Fruit fly (Drosophila melanogaster) S2 (cell line): ENCODE measurements around the gene NT1.

Experiments
- CG8478 ChIP-seq: fragments of >200 bp; optimal IDR thresholded peaks from 2 replicates; lab custom pipeline; 2018
- CTCF ChIP-seq, 2 experiments: fragments of >200 bp; optimal IDR thresholded peaks; 2 replicates each; lab custom pipeline; 2018

The NT1 gene

DNA sequence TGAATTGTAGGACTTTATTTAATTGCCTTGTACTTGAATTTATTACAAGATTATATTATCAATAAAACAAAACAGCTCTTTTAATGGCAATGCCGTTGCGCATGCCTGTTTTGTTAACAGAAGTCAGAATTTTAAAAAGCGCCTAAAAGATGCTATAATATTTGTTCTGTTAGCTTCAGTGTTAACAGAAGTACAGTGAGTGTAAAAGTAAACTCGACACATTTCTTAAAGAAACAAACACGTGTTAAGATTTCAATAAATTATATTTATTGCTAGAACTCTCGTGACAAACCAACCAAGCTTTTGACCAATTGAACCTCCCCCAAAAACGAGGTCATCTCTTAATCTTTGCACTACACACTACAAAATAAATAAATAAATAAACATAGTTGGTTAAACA lies 6.8 kb downstream of the NT1 start:
- TF ChIP-seq CG8478 (no peak), CTCF (optimal IDR thresholded peaks at IDR 0.05; lab: Kevin White, UChicago) (no peak)

DNA sequence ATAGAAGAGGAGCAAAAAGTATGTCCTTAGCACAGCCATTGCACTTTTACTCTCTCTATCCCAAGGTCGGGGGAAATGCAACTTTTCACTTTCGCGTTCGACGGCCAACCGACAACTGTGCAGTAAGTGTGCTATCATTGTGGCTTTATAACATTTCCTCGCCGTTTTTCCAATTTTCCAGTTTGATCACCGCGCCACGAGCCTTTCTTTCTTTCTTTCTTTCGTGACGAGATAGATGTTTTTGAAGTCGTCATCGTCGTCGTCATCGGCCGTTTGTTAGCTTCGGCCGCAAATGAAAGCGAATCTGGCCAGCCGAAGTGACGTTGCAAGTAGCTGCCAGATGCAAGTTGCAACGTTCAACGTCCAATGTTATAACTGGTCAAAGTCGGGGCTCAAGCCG lies 7.8 kb downstream of the NT1 start, which contains the start of gene CG13720:
TSS of gene CG13720 (minus strand) at position 101 of the 400 bp plus-strand sequence.
- TF ChIP-seq CTCF (optimal IDR thresholded peaks at IDR 0.05; lab: Kevin White, UChicago) (no peak), CG8478 (no peak)

DNA sequence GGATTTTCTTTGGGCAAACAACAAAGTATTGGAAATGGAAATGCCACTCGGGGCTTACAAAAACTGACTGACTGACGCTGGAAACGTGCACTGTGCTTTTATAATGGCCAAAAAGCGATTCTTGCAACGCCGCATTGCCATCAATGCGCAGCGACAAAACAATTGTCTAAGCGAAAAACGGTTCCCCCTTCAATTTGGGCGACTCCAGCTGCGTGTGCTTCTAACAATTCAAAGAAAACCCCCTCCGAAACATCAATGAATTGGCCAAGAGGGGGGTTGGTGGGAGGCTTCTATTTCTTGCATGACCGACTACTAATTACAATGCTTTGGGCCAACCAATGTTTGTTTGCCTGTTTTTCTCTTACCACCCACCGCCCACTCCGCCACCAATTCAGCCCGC lies 10.6 kb downstream of the NT1 start, which contains the start of gene CG13721:
TSS of gene CG13721 (minus strand) at position 101 of the 400 bp plus-strand sequence.
- TF ChIP-seq CG8478 (no peak), CTCF (optimal IDR thresholded peaks at IDR 0.05; lab: Kevin White, UChicago) (no peak)

DNA sequence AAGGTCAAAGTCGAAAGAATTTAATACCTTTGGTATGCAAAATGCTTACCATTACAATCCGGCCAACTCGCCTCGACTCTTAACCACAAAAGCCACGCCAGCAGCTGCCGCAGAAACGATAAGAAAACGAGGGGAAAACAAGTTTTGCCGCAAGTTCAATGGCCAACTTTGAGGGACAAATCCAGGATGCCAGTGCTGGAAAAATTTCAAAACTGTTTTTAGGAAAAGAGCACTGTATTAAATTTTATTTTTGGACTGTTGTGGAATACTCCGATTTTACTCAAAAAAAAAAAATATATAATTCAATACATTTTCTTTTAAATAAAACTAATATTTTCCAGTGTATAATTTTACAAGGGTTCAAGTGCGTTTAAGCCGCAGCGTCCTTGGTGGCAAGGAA lies 13.6 kb downstream of the NT1 start:
- TF ChIP-seq CG8478 (no peak), CTCF (optimal IDR thresholded peaks at IDR 0.05; lab: Kevin White, UChicago) (no peak)

DNA sequence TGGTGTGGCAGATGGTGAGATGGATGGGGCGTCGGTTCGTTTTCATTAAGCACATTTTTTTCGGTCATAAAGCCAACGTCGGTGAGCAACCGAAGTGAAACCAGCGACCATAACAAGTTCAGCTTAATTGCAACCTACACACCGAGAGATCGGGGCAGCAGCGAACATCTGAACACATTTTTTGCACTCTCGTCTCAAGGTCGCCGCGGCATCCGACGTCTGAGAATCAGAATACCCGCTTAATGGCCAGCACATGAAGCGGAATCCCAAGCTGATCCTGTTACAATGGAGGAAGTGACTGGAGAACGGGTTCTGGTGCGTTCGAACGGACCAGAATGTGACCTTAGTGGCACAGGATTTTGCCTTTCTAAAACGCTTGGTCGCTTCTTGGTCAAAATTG lies 14.6 kb downstream of the NT1 start:
- TF ChIP-seq CG8478 (no peak), CTCF (optimal IDR thresholded peaks at IDR 0.05; lab: Kevin White, UChicago) (no peak)

DNA sequence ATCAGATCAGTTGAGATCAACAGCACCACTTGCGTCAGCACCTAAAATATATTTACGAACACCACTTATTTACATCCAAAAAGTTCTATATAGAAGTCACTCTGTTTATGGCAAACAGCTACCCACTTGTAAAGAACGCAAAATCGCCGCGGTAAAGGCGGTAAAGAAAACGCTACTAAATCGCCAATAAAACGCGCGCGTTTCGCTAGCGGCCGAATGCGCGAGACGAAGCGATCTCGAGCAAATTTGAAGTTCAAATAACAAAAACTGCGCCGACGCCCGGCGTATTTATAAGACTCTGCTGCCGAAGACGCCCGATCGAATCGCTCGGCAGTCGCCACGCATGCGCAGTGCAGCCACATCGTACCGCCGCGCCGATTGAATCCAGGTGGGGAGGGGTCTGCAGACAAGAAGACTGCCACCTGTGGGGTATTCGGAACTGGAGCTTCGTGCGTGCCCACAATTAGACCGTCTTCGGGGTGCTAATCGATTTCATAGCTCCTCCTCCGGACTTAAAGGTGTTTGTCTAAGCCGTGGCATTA lies 17.5 kb downstream of the NT1 start, which contains the start of gene CG13722:
TSS of gene CG13722 (minus strand) at position 262 of the 542 bp plus-strand sequence.
- TF ChIP-seq CTCF (optimal IDR thresholded peaks at IDR 0.05; lab: Kevin White, UChicago), result no peak
- no peak for TF ChIP-seq CG8478

DNA sequence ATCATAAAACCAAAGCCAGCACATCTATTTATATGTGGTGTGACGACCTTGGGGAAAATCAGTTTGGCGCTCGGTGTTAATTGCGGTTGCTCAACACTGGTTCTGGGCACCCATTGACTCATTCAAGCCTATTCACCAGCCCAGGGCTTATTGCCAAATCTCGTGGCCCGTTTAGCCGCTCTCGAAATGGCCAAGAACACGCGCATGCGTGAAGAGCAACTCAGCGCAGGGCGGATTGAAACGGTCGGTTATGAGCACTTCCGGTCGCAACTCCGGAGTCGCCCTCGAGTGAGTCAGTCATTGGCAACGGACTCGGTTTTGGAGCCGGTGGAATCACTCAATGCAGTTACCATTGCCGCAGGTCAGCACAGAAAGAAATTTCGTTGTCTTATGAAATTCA lies 18.7 kb downstream of the NT1 start:
- TF ChIP-seq CG8478 (no peak), CTCF (optimal IDR thresholded peaks at IDR 0.05; lab: Kevin White, UChicago) (no peak)

DNA sequence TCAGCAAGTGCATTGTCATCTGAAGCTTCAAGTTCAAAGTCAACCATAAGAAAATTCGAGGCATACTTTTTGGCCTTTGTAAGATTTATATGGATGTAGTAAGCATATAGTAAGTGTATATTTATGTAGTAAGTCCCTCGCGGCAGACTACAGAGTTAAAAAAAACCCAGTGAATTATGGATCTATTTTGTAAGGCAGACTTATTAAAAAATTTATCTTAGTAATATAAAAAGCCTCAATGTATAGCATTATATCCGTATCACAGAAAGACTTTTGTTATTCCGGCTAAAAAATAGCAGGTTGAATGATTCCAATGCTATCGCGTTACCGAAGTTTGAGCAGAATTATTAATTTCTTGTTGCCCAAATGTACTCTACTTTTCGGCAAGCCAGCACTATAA lies 23.6 kb downstream of the NT1 start:
- TF ChIP-seq CTCF (optimal IDR thresholded peaks at IDR 0.05; lab: Kevin White, UChicago) (no peak), CG8478 (no peak)

DNA sequence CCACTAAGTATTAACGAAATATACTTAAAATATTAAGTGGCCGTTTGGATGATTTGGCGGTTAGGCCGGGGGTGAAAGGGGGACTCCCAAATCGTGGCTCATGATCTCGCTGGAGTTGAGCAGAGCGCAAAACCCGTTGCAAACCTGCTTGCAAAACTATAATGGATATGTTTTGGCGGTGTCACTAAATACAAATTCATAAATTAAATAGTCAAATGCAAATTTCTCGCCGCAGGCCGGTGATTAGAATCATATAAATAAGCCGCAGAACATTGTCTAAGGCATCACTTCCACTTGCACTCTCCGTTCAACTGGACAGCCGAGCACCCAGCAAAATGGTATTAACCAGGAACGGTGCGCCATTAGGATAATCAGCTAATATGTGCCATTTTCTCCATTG lies 25.7 kb downstream of the NT1 start, which contains the start of gene CG11350:
TSS of gene CG11350 (plus strand) at position 301 of the 400 bp plus-strand sequence.
- TF ChIP-seq CTCF (optimal IDR thresholded peaks at IDR 0.05; lab: Kevin White, UChicago) (no peak), CG8478 (no peak)

DNA sequence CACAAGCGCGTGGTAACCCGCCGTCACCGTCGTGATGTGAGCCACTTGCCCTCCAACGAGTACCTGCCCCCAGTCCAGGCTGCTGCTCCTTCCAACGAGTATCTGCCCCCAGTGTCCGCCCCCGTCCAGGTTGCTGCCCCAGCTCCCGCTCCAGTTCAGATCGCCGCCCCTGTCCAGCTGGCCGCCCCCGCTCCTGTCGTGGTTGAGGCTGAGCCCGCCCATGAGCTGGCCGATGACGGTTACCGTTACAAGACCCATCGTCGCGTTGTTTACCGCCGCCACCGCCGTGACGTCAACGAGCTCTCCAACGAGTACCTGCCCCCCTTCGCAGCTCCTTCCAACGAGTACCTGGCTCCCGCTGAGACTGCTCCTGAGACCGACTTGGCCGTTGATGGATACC lies 27.5 kb downstream of the NT1 start:
- no peak for TF ChIP-seq CTCF (optimal IDR thresholded peaks at IDR 0.05; lab: Kevin White, UChicago)
- no peak for TF ChIP-seq CG8478

DNA sequence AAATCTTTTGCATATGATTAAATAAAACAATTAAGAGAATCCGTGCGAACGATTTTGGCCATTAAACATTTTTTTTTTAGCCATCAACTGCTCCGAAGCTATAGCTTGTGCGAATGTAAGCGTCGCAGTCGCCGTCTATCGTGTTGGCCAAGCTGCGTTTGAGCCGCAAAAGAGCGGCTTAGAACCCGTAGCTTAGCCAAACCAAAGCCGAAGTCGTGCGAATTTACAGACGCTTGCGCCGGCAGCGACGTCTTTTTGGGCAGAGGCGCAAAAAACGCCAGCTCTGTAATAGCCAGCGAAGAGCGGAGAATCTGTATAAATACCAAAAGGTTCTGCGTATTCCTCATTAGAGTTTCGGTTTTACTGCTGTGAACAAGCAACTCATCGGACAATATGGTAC lies 28.3 kb downstream of the NT1 start, which contains the start of gene CG7465:
TSS of gene CG7465 (plus strand) at position 346 of the 400 bp plus-strand sequence.
- TF ChIP-seq CTCF (optimal IDR thresholded peaks at IDR 0.05; lab: Kevin White, UChicago) (no peak), CG8478 (no peak)

DNA sequence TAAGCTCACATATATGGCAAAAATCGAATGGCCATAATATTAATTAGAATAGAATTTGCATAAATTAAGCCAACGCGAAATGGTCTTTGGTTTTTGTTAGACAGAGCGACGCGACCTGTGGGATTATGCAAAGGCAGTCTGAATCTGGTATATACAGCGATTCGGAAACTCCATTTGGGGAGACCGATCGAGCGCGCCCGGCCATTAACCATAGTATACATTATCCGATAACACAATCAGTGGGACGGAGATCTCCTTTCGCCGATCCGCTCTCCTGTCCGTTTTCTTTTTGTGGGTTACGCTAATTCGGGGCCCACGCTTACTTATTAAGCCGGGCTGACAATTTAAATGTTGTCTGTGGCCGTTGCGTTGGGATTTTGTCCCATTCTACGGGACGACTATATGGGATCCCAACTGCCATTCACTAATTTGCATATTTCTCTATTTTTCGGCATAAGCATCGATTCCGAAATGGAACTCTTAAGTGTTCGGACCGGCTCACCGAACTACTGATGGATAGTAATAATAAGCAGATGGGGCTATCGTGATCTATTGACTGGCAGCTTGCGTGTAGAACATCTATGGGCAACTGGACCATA lies 30.5 kb downstream of the NT1 start:
- TF ChIP-seq CG8478 (no peak), CTCF (optimal IDR thresholded peaks at IDR 0.05; lab: Kevin White, UChicago) (no peak)

DNA sequence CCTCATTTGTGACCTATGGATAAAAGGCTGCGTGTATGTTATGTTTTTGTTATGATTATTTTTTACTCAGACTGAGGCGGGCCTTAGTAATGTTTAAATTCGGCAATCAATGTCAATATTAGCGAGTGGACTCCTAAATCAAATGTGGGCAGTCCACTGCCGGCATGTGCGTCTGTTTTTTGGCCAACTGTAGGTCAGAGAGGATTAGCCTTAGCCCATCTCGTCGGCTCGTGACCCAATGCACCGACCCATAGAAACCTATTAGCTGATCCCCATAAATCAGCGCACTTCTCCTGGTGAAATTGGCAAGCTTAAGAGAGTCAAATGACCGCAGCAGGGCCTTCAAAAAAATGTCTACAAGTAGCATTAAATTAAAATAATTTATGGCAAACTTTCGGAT lies 32.5 kb downstream of the NT1 start:
- TF ChIP-seq CTCF (optimal IDR thresholded peaks at IDR 0.05; lab: Kevin White, UChicago), result no peak
- no peak for TF ChIP-seq CG8478

DNA sequence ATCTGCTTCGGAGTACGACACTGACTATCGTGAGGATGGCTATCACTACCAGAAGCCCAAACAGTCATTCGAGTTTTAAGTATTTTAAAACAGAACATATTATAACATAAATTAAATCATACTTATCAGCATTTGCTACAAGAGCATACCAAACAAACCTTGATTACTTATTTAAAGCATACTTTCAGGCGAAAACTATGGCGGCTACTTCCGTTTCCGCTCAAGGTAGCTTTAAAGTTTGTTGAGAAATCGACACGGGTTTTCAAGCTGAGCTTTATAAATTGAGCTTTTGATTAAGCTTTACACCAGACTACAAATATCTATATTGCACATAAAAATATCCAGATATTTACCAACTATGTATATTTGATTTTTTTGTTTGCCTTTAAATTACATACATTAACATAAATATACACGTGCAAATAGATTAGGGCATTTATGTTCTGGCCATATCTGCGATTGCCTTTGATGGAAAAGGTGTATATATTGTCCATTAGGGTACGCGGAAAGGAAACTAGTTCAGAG lies 33.2 kb downstream of the NT1 start:
- TF ChIP-seq CTCF (optimal IDR thresholded peaks at IDR 0.05; lab: Kevin White, UChicago) (no peak), CG8478 (no peak)

DNA sequence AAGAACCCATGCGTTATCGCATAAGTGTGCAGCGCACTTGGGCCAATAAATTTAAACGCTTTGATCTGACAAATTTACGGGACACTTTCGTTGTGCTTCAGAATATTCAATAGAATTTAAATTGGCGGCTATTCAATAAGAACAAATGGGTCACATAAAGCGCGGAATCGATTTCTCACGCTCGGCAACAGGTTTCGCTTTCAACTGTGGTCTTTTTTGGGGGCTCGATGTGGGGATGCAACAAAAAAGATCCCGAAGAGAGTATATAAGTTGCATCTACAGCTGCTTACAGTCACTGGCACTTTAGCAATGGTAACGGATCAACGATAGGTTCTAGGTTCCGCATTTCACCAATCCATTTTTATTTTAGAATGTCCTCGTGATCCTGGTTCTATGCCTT lies 35.5 kb downstream of the NT1 start, which contains the start of gene CG11349:
TSS of gene CG11349 (plus strand) at position 301 of the 400 bp plus-strand sequence.
- TF ChIP-seq CG8478 (no peak), CTCF (optimal IDR thresholded peaks at IDR 0.05; lab: Kevin White, UChicago) (no peak)

DNA sequence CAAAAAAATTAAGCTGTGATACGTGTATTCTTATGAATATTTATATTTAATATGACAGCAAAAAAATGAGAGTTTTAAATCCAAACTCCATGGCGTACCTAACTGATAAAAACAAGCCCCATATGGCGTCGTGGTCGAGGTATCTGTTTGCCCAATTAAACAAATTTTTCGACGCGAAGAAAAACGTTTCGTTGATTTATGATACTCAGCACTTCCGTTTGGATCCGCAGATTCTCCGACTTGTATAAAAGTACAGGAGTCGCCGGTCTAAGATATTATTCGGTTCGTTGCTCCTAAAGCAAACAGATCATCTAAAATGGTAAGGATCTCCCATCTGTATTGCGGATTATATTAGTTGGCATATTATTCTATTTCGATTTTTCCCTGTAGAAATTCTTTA lies 36.8 kb downstream of the NT1 start, which contains the start of gene CG32248:
TSS of gene CG32248 (plus strand) at position 301 of the 400 bp plus-strand sequence.
- TF ChIP-seq CG8478, result no peak
- TF ChIP-seq CTCF (optimal IDR thresholded peaks at IDR 0.05; lab: Kevin White, UChicago), result no peak
